Worm (Caenorhabditis elegans): Measurements from ENCODE around the gene rabr-3.
A peak's percentile ranks its signal among the peaks of the same experiment; 100 is the strongest.

The rabr-3 gene

DNA sequence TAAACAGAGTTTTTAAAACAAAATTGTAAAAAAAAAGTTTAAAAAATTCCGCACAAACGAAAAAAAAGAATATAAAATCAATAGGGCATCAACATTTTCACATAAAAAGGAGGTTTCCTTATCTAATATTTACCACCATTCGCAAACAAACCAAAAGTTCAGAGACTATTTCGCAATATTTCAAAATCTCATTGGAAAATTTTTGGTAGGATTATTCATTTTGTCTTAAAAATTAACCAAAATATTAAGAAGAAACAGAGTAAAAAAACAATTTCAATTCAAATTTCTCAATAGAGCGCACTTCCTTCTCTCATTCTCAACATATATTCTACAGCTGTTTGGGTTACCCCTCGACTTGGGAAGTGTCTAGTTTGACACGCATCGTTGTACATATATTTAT lies 35.4 kb upstream of the rabr-3 start:
- no peak for TF ChIP-seq lin-54 (GFP tag; optimal IDR thresholded peaks at IDR 0.05)
- TF ChIP-seq cebp-1 (GFP tag; IDR thresholded peaks at IDR 0.05) = peak; percentile 85
- peak; percentile 96 for TF ChIP-seq cebp-1 (tag; optimal IDR thresholded peaks at IDR 0.05)

DNA sequence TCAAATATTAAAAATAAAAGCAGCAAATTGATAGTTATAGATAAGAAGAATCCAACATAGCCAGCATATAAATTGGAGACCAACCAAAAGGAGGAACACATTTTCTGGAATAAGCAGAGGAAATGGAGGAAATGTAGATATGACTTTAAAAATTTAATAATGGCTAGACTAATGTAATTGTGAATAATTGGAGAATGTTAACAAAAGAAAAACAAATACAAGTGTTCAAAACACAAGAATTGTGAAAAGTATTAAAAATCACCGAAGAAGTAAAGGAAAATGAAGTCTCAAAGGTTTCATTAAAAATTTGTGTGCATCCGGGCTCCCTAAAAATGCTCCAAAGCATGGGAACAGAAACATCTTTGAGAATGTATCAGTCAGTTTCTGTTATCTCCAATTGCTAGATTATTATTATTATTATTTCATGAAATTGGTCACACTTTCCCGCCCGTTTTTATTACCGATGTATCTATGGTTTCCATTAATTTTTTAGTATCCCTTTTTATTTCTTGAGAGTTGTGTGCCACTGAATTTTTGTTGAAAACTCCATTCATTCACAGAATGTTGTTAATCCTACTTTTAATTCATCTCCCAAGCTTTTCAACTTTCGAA lies 33.2 kb upstream of the rabr-3 start, which contains the start of the genes str-109 and F10A3.11:
str-109 (minus strand) TSS at position 101 of the 612 bp plus-strand sequence.
F10A3.11 (plus strand) TSS at position 562 of the 612 bp plus-strand sequence.
- TF ChIP-seq ztf-25 (GFP tag; IDR thresholded peaks at IDR 0.05) (no peak), ceh-100 (GFP tag; IDR thresholded peaks at IDR 0.05) (no peak), B0019.2 (GFP tag; conservative IDR thresholded peaks at IDR 0.05) (no peak), let-607 (tag; optimal IDR thresholded peaks at IDR 0.05) (no peak), snpc-4 (GFP tag; optimal IDR thresholded peaks at IDR 0.05) (no peak), snpc-4 (tag; optimal IDR thresholded peaks at IDR 0.05) (no peak), ztf-3 (GFP tag; optimal IDR thresholded peaks at IDR 0.05) (no peak), cebp-2 (GFP tag; IDR thresholded peaks at IDR 0.05) (no peak), attf-3 (GFP tag; conservative IDR thresholded peaks at IDR 0.05) (no peak), lsl-1 (GFP tag; optimal IDR thresholded peaks at IDR 0.05) (no peak), hlh-12 (tag; optimal IDR thresholded peaks at IDR 0.05) (no peak), attf-5 (GFP tag; optimal IDR thresholded peaks at IDR 0.05) (no peak), akir-1 (GFP tag; optimal IDR thresholded peaks at IDR 0.05) (no peak), F57A8.1 (GFP tag; optimal IDR thresholded peaks at IDR 0.05) (no peak), hrde-1 (tag; optimal IDR thresholded peaks at IDR 0.05; ENCODE audit: borderline replicate concordance) (no peak), lin-54 (GFP tag; optimal IDR thresholded peaks at IDR 0.05) (no peak), let-526 (GFP tag; IDR thresholded peaks at IDR 0.05) (no peak), die-1 (tag; optimal IDR thresholded peaks at IDR 0.05) (no peak), mcd-1 (GFP tag; IDR thresholded peaks at IDR 0.05) (no peak), dpff-1 (tag; optimal IDR thresholded peaks at IDR 0.05) (no peak)

DNA sequence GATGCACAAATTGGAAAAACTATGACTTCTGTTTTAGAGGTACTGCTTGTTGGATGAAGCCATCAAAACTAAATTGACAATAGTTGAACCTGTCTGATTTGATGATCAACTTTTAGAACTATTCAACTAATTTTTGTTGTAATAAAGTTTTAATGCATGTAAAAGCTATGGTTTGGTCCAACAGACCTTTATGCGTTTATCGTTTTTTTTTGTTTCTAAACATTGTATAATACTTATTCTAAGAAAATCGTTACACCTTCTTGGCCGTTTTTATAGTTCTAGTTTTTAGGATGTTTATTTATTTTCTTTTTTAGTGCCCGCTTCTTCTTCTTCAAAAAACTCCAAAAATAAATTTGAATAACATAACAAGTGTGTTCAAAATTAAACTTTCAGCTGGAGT lies 31.8 kb upstream of the rabr-3 start, which contains the start of gene F10A3.12:
F10A3.12 (plus strand) TSS at position 301 of the 400 bp plus-strand sequence.
- TF ChIP-seq die-1 (tag; optimal IDR thresholded peaks at IDR 0.05) (no peak), lsl-1 (GFP tag; optimal IDR thresholded peaks at IDR 0.05) (no peak), B0019.2 (GFP tag; conservative IDR thresholded peaks at IDR 0.05) (no peak), rec-8 (tag; optimal IDR thresholded peaks at IDR 0.05) (no peak), hmg-20 (GFP tag; IDR thresholded peaks at IDR 0.05) (no peak), C17E4.6 (GFP tag; IDR thresholded peaks at IDR 0.05) (no peak), F23B12.7 (tag; optimal IDR thresholded peaks at IDR 0.05; ENCODE audit: insufficient read depth) (no peak), tbp1 (GFP tag; optimal IDR thresholded peaks at IDR 0.05) (no peak), Y79H2A.3 (GFP tag; conservative IDR thresholded peaks at IDR 0.05) (no peak), bed-1 (GFP tag; IDR thresholded peaks at IDR 0.05) (no peak), ZK185.1 (tag; optimal IDR thresholded peaks at IDR 0.05; ENCODE audit: poor library complexity, severe bottlenecking) (no peak), K11D2.4 (GFP tag; IDR thresholded peaks at IDR 0.05) (no peak), pha-4 (tag; optimal IDR thresholded peaks at IDR 0.05) (no peak), B0261.1 (tag; optimal IDR thresholded peaks at IDR 0.05) (no peak), lir-1 (GFP tag; conservative IDR thresholded peaks at IDR 0.05) (no peak), snpc-1.3 (tag; optimal IDR thresholded peaks at IDR 0.05; ENCODE audit: insufficient read depth) (no peak), B0336.3 (GFP tag; IDR thresholded peaks at IDR 0.05) (no peak), ekl-4 (GFP tag; IDR thresholded peaks at IDR 0.05) (no peak), F55B11.4 (tag; optimal IDR thresholded peaks at IDR 0.05; ENCODE audit: borderline replicate concordance, insufficient read depth) (no peak), dpff-1 (tag; optimal IDR thresholded peaks at IDR 0.05) (no peak)

All from whole organism, young adult.